Worm (Caenorhabditis elegans) whole organism, early embryonic: ENCODE measurements around the gene R08D7.7.

Experiments
- B0310.2 ChIP-seq: sonication (generic microtip); optimal IDR thresholded peaks from 2 replicates; lab custom pipeline; 2016; ENCODE audit warnings: mild to moderate bottlenecking, missing genetic modification characterization, missing compliant biosample characterization
- F13C5.2 ChIP-seq: sonication (generic microtip); optimal IDR thresholded peaks from 2 replicates; lab custom pipeline; 2017; ENCODE audit warnings: mild to moderate bottlenecking, missing genetic modification characterization, inconsistent platforms, missing compliant biosample characterization
- aly-1 ChIP-seq: sonication (generic microtip); optimal IDR thresholded peaks from 2 replicates; lab custom pipeline; 2016; ENCODE audit warnings: missing genetic modification characterization, missing compliant biosample characterization
- ama-1 ChIP-seq: fragments of 150-350 bp; optimal IDR thresholded peaks from 2 replicates; lab custom pipeline; 2014
- ceh-13 ChIP-seq: fragments of 200-800 bp; sonication (Bioruptor generic); optimal IDR thresholded peaks from 2 replicates; lab custom pipeline; 2018; ENCODE audit warnings: mild to moderate bottlenecking, missing genetic modification characterization, missing compliant biosample characterization
- ets-7 ChIP-seq: sonication (generic microtip); optimal IDR thresholded peaks from 2 replicates; lab custom pipeline; 2016; ENCODE audit warnings: missing genotype, missing genetic modification characterization, missing compliant biosample characterization
- flt-1 ChIP-seq: fragments of 200-800 bp; sonication (Bioruptor generic); IDR thresholded peaks from 2 replicates; pipeline ENCODE4 v1.3.6; 2022; ENCODE audit warnings: missing genetic modification characterization, missing compliant biosample characterization
- hmbx-1 ChIP-seq: sonication (generic microtip); optimal IDR thresholded peaks from 2 replicates; lab custom pipeline; 2016; ENCODE audit warnings: mild to moderate bottlenecking, missing genetic modification characterization, missing compliant biosample characterization
- hmg-4 ChIP-seq: fragments of 200-800 bp; sonication (Bioruptor generic); optimal IDR thresholded peaks from 2 replicates; lab custom pipeline; 2018; ENCODE audit warnings: mild to moderate bottlenecking, missing genetic modification characterization, missing compliant biosample characterization
- pes-1 ChIP-seq: fragments of 200-800 bp; sonication (Bioruptor generic); IDR thresholded peaks from 2 replicates; pipeline ENCODE4 v1.3.6; 2022; ENCODE audit warnings: missing genetic modification reagents, missing genetic modification characterization, missing compliant biosample characterization
- scrt-1 ChIP-seq: fragments of 200-800 bp; sonication (Bioruptor generic); IDR thresholded peaks from 2 replicates; pipeline ENCODE4 v1.3.6; 2022; ENCODE audit warnings: missing genetic modification characterization, missing compliant biosample characterization
- tra-4 ChIP-seq: sonication (generic microtip); optimal IDR thresholded peaks from 2 replicates; lab custom pipeline; 2017; ENCODE audit warnings: missing genetic modification characterization, missing compliant biosample characterization

ce11 chrIII:8973826-8974225, 16.0 kb upstream of the R08D7.7 start, which contains the start of gene R08D7.5:
- TF ChIP-seq ceh-13 (GFP tag; lab: Kevin White, UChicago): no peak
- TF ChIP-seq pes-1 (GFP tag; lab: Robert Waterston, UW): no peak
- TF ChIP-seq tra-4 (tag; lab: Kevin White, UChicago): no peak
- TF ChIP-seq ama-1 (lab: Kevin White, UChicago): no peak
- no peak for TF ChIP-seq hmg-4 (GFP tag; lab: Kevin White, UChicago)
- TF ChIP-seq B0310.2: no peak
- no peak for TF ChIP-seq flt-1 (GFP tag; lab: Robert Waterston, UW)
- no peak for TF ChIP-seq ets-7
- no peak for TF ChIP-seq F13C5.2 (tag; lab: Kevin White, UChicago)
- TF ChIP-seq aly-1 (tag; lab: Kevin White, UChicago): no peak
- no peak for TF ChIP-seq hmbx-1 (tag; lab: Kevin White, UChicago)
- no peak for TF ChIP-seq scrt-1 (GFP tag; lab: Robert Waterston, UW)
